Worm (Caenorhabditis elegans): Measurements from ENCODE around the gene unc-129.

DNA sequence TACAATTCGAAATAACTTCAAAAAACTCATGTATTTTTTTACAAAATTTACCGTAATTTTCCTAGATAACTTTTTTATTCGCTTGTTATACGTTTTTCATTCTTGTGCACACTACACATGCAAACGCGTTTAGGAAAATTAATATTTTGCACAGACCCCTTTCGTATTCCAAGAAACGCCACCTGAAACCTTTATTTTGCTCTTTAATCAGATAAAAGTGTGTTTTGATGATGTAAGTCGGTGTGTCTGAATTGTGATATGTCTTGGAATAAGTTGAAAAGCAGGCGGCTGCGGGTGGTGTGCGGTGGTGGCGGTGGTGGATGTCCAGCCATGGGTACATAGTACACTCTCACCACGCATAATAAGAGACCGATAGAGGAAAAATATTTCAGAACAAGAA is 48.2 kb upstream of the unc-129 start:
- TF ChIP-seq scrt-1 (GFP tag; IDR thresholded peaks at IDR 0.05) (no peak), B0310.2 (tag; optimal IDR thresholded peaks at IDR 0.05) (no peak), F13C5.2 (tag; optimal IDR thresholded peaks at IDR 0.05) (no peak), ceh-13 (GFP tag; optimal IDR thresholded peaks at IDR 0.05) (no peak), ama-1 (optimal IDR thresholded peaks at IDR 0.05) (no peak), ceh-36 (tag; optimal IDR thresholded peaks at IDR 0.05) (no peak), hmg-4 (GFP tag; optimal IDR thresholded peaks at IDR 0.05) (no peak), tbx-37 (GFP tag; conservative IDR thresholded peaks at IDR 0.05) (no peak), hmbx-1 (tag; optimal IDR thresholded peaks at IDR 0.05) (no peak), tra-4 (tag; optimal IDR thresholded peaks at IDR 0.05) (no peak), pes-1 (GFP tag; IDR thresholded peaks at IDR 0.05) (no peak)

All from whole organism, early embryonic.